Fruit fly (Drosophila melanogaster) whole organism, embryonic: ENCODE measurements around the gene CG33641.

Source experiments
- Antp ChIP-seq: fragments of 200-800 bp; sonication (Bioruptor generic); optimal IDR thresholded peaks from 3 replicates; lab custom pipeline; 2016; ENCODE audit warnings: missing biosample characterization, missing genetic modification characterization
- C15 ChIP-seq: fragments of 200-800 bp; sonication (Bioruptor generic); IDR thresholded peaks from 3 replicates; pipeline ENCODE4 v1.3.6; 2022; ENCODE audit warnings: missing biosample characterization, missing genetic modification characterization
- CG11695 ChIP-seq: fragments of 200-800 bp; sonication (Bioruptor generic); IDR thresholded peaks from 3 replicates; pipeline ENCODE4 v1.3.6; 2022; ENCODE audit warnings: missing biosample characterization, missing genetic modification characterization
- CG12942 ChIP-seq: fragments of 200-800 bp; sonication (Bioruptor generic); optimal IDR thresholded peaks from 3 replicates; lab custom pipeline; 2016; ENCODE audit warnings: missing biosample characterization, missing genetic modification characterization
- CG13287 ChIP-seq: fragments of 200-800 bp; sonication (Bioruptor generic); IDR thresholded peaks from 2 replicates; pipeline ENCODE4 v1.3.6; 2022; ENCODE audit warnings: missing biosample characterization, missing genetic modification characterization; ENCODE audit not compliant: partially characterized antibody
- CG13894 ChIP-seq: fragments of 200-800 bp; sonication (Bioruptor generic); optimal IDR thresholded peaks from 3 replicates; lab custom pipeline; 2018; ENCODE audit warnings: missing biosample characterization, mild to moderate bottlenecking, missing genetic modification characterization, moderate library complexity
- CG15479 ChIP-seq: fragments of 200-800 bp; sonication (Bioruptor generic); optimal IDR thresholded peaks from 3 replicates; lab custom pipeline; 2019; ENCODE audit warnings: missing biosample characterization, mild to moderate bottlenecking, missing genetic modification characterization, moderate library complexity
- CG1602 ChIP-seq: fragments of 200-800 bp; sonication (Bioruptor generic); optimal IDR thresholded peaks from 3 replicates; lab custom pipeline; 2016; ENCODE audit warnings: missing biosample characterization, missing genetic modification characterization
- CG17568 ChIP-seq: fragments of 200-800 bp; sonication (Bioruptor generic); optimal IDR thresholded peaks from 2 replicates; lab custom pipeline; 2018; ENCODE audit warnings: missing biosample characterization, mild to moderate bottlenecking, missing genetic modification characterization, moderate library complexity
- CG18011 ChIP-seq: fragments of 200-800 bp; sonication (Bioruptor generic); optimal IDR thresholded peaks from 2 replicates; lab custom pipeline; 2017; ENCODE audit warnings: missing biosample characterization, missing genetic modification characterization, mild to moderate bottlenecking, moderate library complexity, missing genotype
- CG2202 ChIP-seq: fragments of 200-800 bp; sonication (Bioruptor generic); optimal IDR thresholded peaks from 2 replicates; lab custom pipeline; 2018; ENCODE audit warnings: missing biosample characterization, mild to moderate bottlenecking, missing genetic modification characterization
- CG3065 ChIP-seq: fragments of 200-800 bp; sonication (Bioruptor generic); optimal IDR thresholded peaks from 2 replicates; lab custom pipeline; 2016; ENCODE audit warnings: missing biosample characterization, missing genetic modification characterization
- CG3281 ChIP-seq: fragments of 200-800 bp; sonication (Bioruptor generic); optimal IDR thresholded peaks from 3 replicates; lab custom pipeline; 2017; ENCODE audit warnings: missing biosample characterization, mild to moderate bottlenecking, missing genetic modification characterization
- CG7372 ChIP-seq: fragments of 200-800 bp; sonication (Bioruptor generic); IDR thresholded peaks from 2 replicates; pipeline ENCODE4 v1.3.6; 2022; ENCODE audit warnings: missing biosample characterization, missing genetic modification characterization
- CG7963 ChIP-seq: fragments of 200-800 bp; sonication (Bioruptor generic); IDR thresholded peaks from 3 replicates; pipeline ENCODE4 v1.3.6; 2022; ENCODE audit warnings: missing biosample characterization, missing genetic modification characterization; ENCODE audit not compliant: partially characterized antibody
- CG8089 ChIP-seq: fragments of 200-800 bp; sonication (Bioruptor generic); optimal IDR thresholded peaks from 3 replicates; lab custom pipeline; 2016; ENCODE audit warnings: missing biosample characterization, missing genetic modification characterization
- CG8388 ChIP-seq: fragments of 200-800 bp; sonication (Bioruptor generic); optimal IDR thresholded peaks from 2 replicates; lab custom pipeline; 2019; ENCODE audit warnings: missing biosample characterization, mild to moderate bottlenecking, missing genetic modification characterization, moderate library complexity
- CG9932 ChIP-seq: fragments of 200-800 bp; sonication (Bioruptor generic); IDR thresholded peaks from 2 replicates; pipeline ENCODE4 v1.3.6; 2022; ENCODE audit warnings: missing biosample characterization, missing genetic modification characterization
- CoRest ChIP-seq: fragments of 200-800 bp; sonication (Bioruptor generic); optimal IDR thresholded peaks from 3 replicates; lab custom pipeline; 2018; ENCODE audit warnings: missing biosample characterization, mild to moderate bottlenecking, missing genetic modification characterization, moderate library complexity
- D19B ChIP-seq: fragments of 200-800 bp; sonication (Bioruptor generic); optimal IDR thresholded peaks from 2 replicates; lab custom pipeline; 2017; ENCODE audit warnings: missing biosample characterization, mild to moderate bottlenecking, missing genetic modification characterization
- Dek ChIP-seq: fragments of 200-800 bp; sonication (Bioruptor generic); optimal IDR thresholded peaks from 3 replicates; lab custom pipeline; 2019; ENCODE audit warnings: missing biosample characterization, mild to moderate bottlenecking, missing genetic modification characterization, moderate library complexity
- E2f1 ChIP-seq: fragments of 200-800 bp; sonication (Bioruptor generic); IDR thresholded peaks from 2 replicates; pipeline ENCODE4 v1.3.6; 2022; ENCODE audit warnings: missing biosample characterization, missing genetic modification characterization
- Fer2 ChIP-seq: fragments of 200-800 bp; sonication (Bioruptor generic); optimal IDR thresholded peaks from 2 replicates; lab custom pipeline; 2018; ENCODE audit warnings: missing biosample characterization, mild to moderate bottlenecking, missing genetic modification characterization, moderate library complexity
- NC2β ChIP-seq: fragments of 200-800 bp; sonication (Bioruptor generic); optimal IDR thresholded peaks from 2 replicates; lab custom pipeline; 2016; ENCODE audit warnings: missing biosample characterization, missing genetic modification characterization
- Ptx1 ChIP-seq: fragments of 200-800 bp; sonication (Bioruptor generic); IDR thresholded peaks from 2 replicates; pipeline ENCODE4 v1.3.6; 2022; ENCODE audit warnings: missing biosample characterization, missing genetic modification characterization
- Rfx ChIP-seq: fragments of 200-800 bp; sonication (Bioruptor generic); IDR thresholded peaks from 2 replicates; pipeline ENCODE4 v1.3.6; 2022; ENCODE audit warnings: missing biosample characterization, missing genetic modification characterization
- Xrp1 ChIP-seq: fragments of 200-800 bp; sonication (Bioruptor generic); IDR thresholded peaks from 2 replicates; pipeline ENCODE4 v1.3.6; 2022; ENCODE audit warnings: missing biosample characterization, missing genetic modification characterization
- ash1 ChIP-seq: fragments of 200-800 bp; sonication (Bioruptor generic); optimal IDR thresholded peaks from 2 replicates; lab custom pipeline; 2018; ENCODE audit warnings: missing biosample characterization, mild to moderate bottlenecking, missing genetic modification characterization
- bab2 ChIP-seq: fragments of 200-800 bp; sonication (Bioruptor generic); optimal IDR thresholded peaks from 2 replicates; lab custom pipeline; 2016; ENCODE audit warnings: missing biosample characterization, missing genetic modification characterization
- caup ChIP-seq: fragments of 200-800 bp; sonication (Bioruptor generic); optimal IDR thresholded peaks from 3 replicates; lab custom pipeline; 2017; ENCODE audit warnings: missing biosample characterization, mild to moderate bottlenecking, missing genetic modification characterization, moderate library complexity; ENCODE audit not compliant: severe bottlenecking
- dm ChIP-seq: fragments of 200-800 bp; sonication (Bioruptor generic); optimal IDR thresholded peaks from 3 replicates; lab custom pipeline; 2016; ENCODE audit warnings: missing biosample characterization, missing genetic modification characterization
- dpn ChIP-seq, 2 experiments: fragments of 200-800 bp; sonication (Bioruptor generic); optimal IDR thresholded peaks; 3 replicates each; lab custom pipeline; 2016; ENCODE audit warnings: missing biosample characterization in 2 of 2, missing genetic modification characterization in 2 of 2
- dysf ChIP-seq: fragments of 200-800 bp; sonication (Bioruptor generic); IDR thresholded peaks from 3 replicates; pipeline ENCODE4 v1.3.6; 2022; ENCODE audit warnings: missing biosample characterization, missing genetic modification characterization
- fd3F ChIP-seq: fragments of 200-800 bp; sonication (Bioruptor generic); optimal IDR thresholded peaks from 2 replicates; lab custom pipeline; 2018; ENCODE audit warnings: missing biosample characterization, mild to moderate bottlenecking, missing genetic modification characterization, moderate library complexity
- gce ChIP-seq: fragments of 200-800 bp; sonication (Bioruptor generic); IDR thresholded peaks from 3 replicates; pipeline ENCODE4 v1.3.6; 2022; ENCODE audit warnings: missing biosample characterization, missing genetic modification characterization
- gsb ChIP-seq: fragments of 200-800 bp; sonication (Bioruptor generic); IDR thresholded peaks from 2 replicates; pipeline ENCODE4 v1.3.6; 2022; ENCODE audit warnings: missing biosample characterization, missing genetic modification characterization
- hbn ChIP-seq: fragments of 200-800 bp; sonication (Bioruptor generic); IDR thresholded peaks from 2 replicates; pipeline ENCODE4 v1.3.6; 2022; ENCODE audit warnings: missing biosample characterization, missing genetic modification characterization; ENCODE audit not compliant: partially characterized antibody
- jumu ChIP-seq: fragments of 200-800 bp; sonication (Bioruptor generic); optimal IDR thresholded peaks from 3 replicates; lab custom pipeline; 2016; ENCODE audit warnings: missing biosample characterization, missing genetic modification characterization
- mld ChIP-seq: fragments of 200-800 bp; sonication (Bioruptor generic); IDR thresholded peaks from 3 replicates; pipeline ENCODE4 v1.3.6; 2022; ENCODE audit warnings: missing biosample characterization, missing genetic modification characterization; ENCODE audit not compliant: partially characterized antibody
- nerfin-1 ChIP-seq: fragments of 200-800 bp; sonication (Bioruptor generic); optimal IDR thresholded peaks from 3 replicates; lab custom pipeline; 2019; ENCODE audit warnings: missing biosample characterization, mild to moderate bottlenecking, missing genetic modification characterization, moderate library complexity
- nom ChIP-seq: fragments of 200-800 bp; sonication (Bioruptor generic); optimal IDR thresholded peaks from 2 replicates; lab custom pipeline; 2017; ENCODE audit warnings: missing biosample characterization, missing genetic modification characterization, mild to moderate bottlenecking, moderate library complexity, missing genetic modification reagents
- pho ChIP-seq: fragments of 200-800 bp; sonication (Bioruptor generic); optimal IDR thresholded peaks from 2 replicates; lab custom pipeline; 2016; ENCODE audit warnings: missing biosample characterization, missing genetic modification characterization
- ranshi ChIP-seq: fragments of 200-800 bp; sonication (Bioruptor generic); IDR thresholded peaks from 2 replicates; pipeline ENCODE4 v1.3.6; 2022; ENCODE audit warnings: missing biosample characterization, missing genetic modification characterization
- seq ChIP-seq: fragments of 200-800 bp; sonication (Bioruptor generic); IDR thresholded peaks from 2 replicates; pipeline ENCODE4 v1.3.6; 2022; ENCODE audit warnings: missing biosample characterization, missing genetic modification characterization
- sr ChIP-seq: fragments of 200-800 bp; sonication (Bioruptor generic); IDR thresholded peaks from 3 replicates; pipeline ENCODE4 v1.3.6; 2022; ENCODE audit warnings: missing biosample characterization, missing genetic modification characterization
- stwl ChIP-seq: fragments of 200-800 bp; sonication (Bioruptor generic); optimal IDR thresholded peaks from 3 replicates; lab custom pipeline; 2018; ENCODE audit warnings: missing biosample characterization, mild to moderate bottlenecking, missing genetic modification characterization, moderate library complexity
- tll ChIP-seq, 2 experiments: fragments of 200-800 bp in 1 of 2; fragments of >200 bp in 1 of 2; sonication (Bioruptor generic) in 1 of 2; optimal IDR thresholded peaks; 2 replicates each; lab custom pipeline; 2017 to 2019; ENCODE audit warnings: missing biosample characterization in 2 of 2, missing genetic modification characterization in 2 of 2, mild to moderate bottlenecking in 1 of 2, moderate library complexity in 1 of 2
- ttk ChIP-seq: fragments of 200-800 bp; sonication (Bioruptor generic); IDR thresholded peaks from 2 replicates; pipeline ENCODE4 v2.1.2; 2022; ENCODE audit warnings: missing biosample characterization, missing genetic modification characterization

CG33641 gene

dm6 chr2L:13513331-13514261 is 15.2 kb upstream of the CG33641 start (continued):
- TF ChIP-seq CG8388 (GFP tag; lab: Kevin White, UChicago) (peak; percentile 54), dpn (GFP tag; optimal IDR thresholded peaks at IDR 0.05; lab: Kevin White, UChicago) (peak; percentile 69 to 73), caup (GFP tag; lab: Kevin White, UChicago) (peak; percentile 30), Dek (tag; lab: Kevin White, UChicago) (no peak), nerfin-1 (peak; percentile 48), gce (GFP tag; lab: Robert Waterston, UW) (no peak; the same call in 2 of the 3 replicates), dm (GFP tag; lab: Kevin White, UChicago) (no peak), CG12942 (GFP tag; lab: Kevin White, UChicago) (no peak), Antp (peak; percentile 85), ash1 (no peak), fd3F (GFP tag; lab: Kevin White, UChicago) (peak; percentile 39), CG7372 (peak; percentile 59), NC2β (GFP tag; lab: Kevin White, UChicago) (peak; percentile 32), CG13894 (tag; lab: Kevin White, UChicago) (no peak), D19B (GFP tag; lab: Kevin White, UChicago) (peak; percentile 47), CG7963 (GFP tag; lab: Robert Waterston, UW) (no peak), dysf (GFP tag; lab: Robert Waterston, UW) (peak; percentile 72), pho (GFP tag; lab: Kevin White, UChicago) (peak; percentile 60), bab2 (GFP tag; lab: Kevin White, UChicago) (peak; percentile 69), sr (GFP tag; lab: Robert Waterston, UW) (no peak), Fer2 (tag; lab: Kevin White, UChicago) (peak; percentile 9), CG17568 (peak; percentile 35), E2f1 (peak; percentile 54), CG3065 (GFP tag; lab: Kevin White, UChicago) (no peak), CG13287 (no peak), Ptx1 (GFP tag; lab: Robert Waterston, UW) (peak; percentile 70), CG2202 (tag; lab: Kevin White, UChicago) (no peak), seq (GFP tag; lab: Robert Waterston, UW) (peak; percentile 61; the same call in 1 of the 2 replicates), CG1602 (GFP tag; lab: Kevin White, UChicago) (peak; percentile 44), hbn (GFP tag; lab: Robert Waterston, UW) (no peak), CG3281 (GFP tag; lab: Kevin White, UChicago) (peak; percentile 70), mld (no peak), tll (GFP tag; optimal IDR thresholded peaks at IDR 0.05; lab: Kevin White, UChicago) (no peak), ranshi (peak; percentile 56; the same call in 1 of the 2 replicates), C15 (GFP tag; lab: Robert Waterston, UW) (no peak), jumu (GFP tag; lab: Kevin White, UChicago) (peak; percentile 44), gsb (GFP tag; lab: Robert Waterston, UW) (peak; percentile 42), stwl (tag; lab: Kevin White, UChicago) (no peak), CG11695 (GFP tag; lab: Robert Waterston, UW) (peak; percentile 39; the same call in 2 of the 3 replicates), CG8089 (GFP tag; lab: Kevin White, UChicago) (peak; percentile 9), nom (GFP tag; lab: Kevin White, UChicago) (peak; percentile 68), Xrp1 (GFP tag; lab: Robert Waterston, UW) (peak; percentile 76), CG9932 (GFP tag; lab: Robert Waterston, UW) (peak; percentile 85), CoRest (peak; percentile 66), CG18011 (GFP tag; lab: Kevin White, UChicago) (no peak), Rfx (GFP tag; lab: Robert Waterston, UW) (peak; percentile 87), CG15479 (GFP tag; lab: Kevin White, UChicago) (peak; percentile 51), ttk (GFP tag; lab: Robert Waterston, UW) (peak; percentile 66)
